Worm (Caenorhabditis elegans) whole organism, young adult: ENCODE results near the gene grl-17.

ENCODE experiments used
- Y95B8A.8 ChIP-seq: fragments of 200-800 bp; sonication (Bioruptor generic); IDR thresholded peaks from 2 replicates; pipeline ENCODE4 v1.3.6; 2022; ENCODE audit warnings: missing genetic modification reagents, missing genetic modification characterization, missing compliant biosample characterization
- ama-1 ChIP-seq, 3 experiments: fragments of 150-350 bp in 1 of 3; sonication (generic microtip) in 2 of 3; optimal IDR thresholded peaks; 2 replicates each; lab custom pipeline; 2014 to 2018; ENCODE audit warnings: missing biosample characterization in 2 of 3, missing genetic modification characterization in 2 of 3, missing genetic modification reagents in 2 of 3
- efl-1 ChIP-seq: fragments of 150-350 bp; optimal IDR thresholded peaks from 2 replicates; lab custom pipeline; 2014; ENCODE audit warnings: missing biosample characterization, missing genetic modification reagents, missing genetic modification characterization
- gei-17 ChIP-seq: fragments of 200-800 bp; sonication (Bioruptor generic); optimal IDR thresholded peaks from 2 replicates; lab custom pipeline; 2018; ENCODE audit warnings: mild to moderate bottlenecking, missing genetic modification characterization, missing compliant biosample characterization
- him-1 ChIP-seq: sonication (generic microtip); optimal IDR thresholded peaks from 2 replicates; lab custom pipeline; 2016; ENCODE audit warnings: missing genotype, missing genetic modification reagents, missing genetic modification characterization, missing compliant biosample characterization
- lag-1 ChIP-seq: fragments of 200-800 bp; sonication (Bioruptor generic); IDR thresholded peaks from 2 replicates; pipeline ENCODE4 v1.3.6; 2022; ENCODE audit warnings: missing genetic modification reagents, missing genetic modification characterization, missing compliant biosample characterization
- nhr-80 ChIP-seq: sonication (generic microtip); optimal IDR thresholded peaks from 2 replicates; lab custom pipeline; 2016; ENCODE audit warnings: missing genetic modification characterization, missing compliant biosample characterization
- pha-4 ChIP-seq: fragments of 150-350 bp; sonication (generic microtip); optimal IDR thresholded peaks from 2 replicates; lab custom pipeline; 2014; ENCODE audit warnings: missing biosample characterization, missing genetic modification reagents, missing genetic modification characterization
- unc-62 ChIP-seq: fragments of 150-350 bp; optimal IDR thresholded peaks from 2 replicates; lab custom pipeline; 2014; ENCODE audit warnings: missing biosample characterization, missing genetic modification reagents, missing genetic modification characterization

DNA sequence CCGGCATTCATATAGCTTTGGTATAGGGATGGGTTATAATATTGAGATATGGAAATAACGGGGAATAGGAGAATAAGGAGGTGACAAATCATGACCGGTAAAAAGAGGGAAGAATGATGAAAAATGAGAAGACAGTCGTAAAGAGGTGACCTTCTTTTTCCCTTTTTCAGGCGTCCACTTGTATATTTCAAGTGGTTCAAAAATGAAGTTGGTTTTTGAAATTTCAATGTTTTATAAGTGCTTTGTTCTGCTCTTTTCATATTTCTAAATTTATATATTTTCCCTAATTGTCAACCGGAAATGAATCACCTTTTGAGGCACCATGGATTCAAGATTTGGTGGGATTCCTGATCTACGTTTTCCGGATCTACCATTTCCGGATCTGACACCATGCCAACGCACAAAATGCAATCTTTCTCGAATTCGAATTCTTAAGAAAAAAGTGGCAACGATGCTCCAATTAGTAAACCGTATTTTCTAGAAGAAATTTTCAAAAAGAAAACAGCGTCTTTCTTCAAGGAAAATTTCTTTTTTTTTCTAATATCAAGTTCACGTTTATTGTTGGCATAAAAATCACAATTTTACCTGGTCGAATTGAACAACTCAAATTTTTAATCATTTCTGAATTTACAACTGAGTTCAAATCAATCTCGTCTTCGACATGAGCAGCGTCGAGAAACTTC, 25.9 kb upstream of the grl-17 start, which contains the start of the genes F53F4.2 and F53F4.18:
- TF ChIP-seq him-1 (tag; lab: Kevin White, UChicago) (no peak), ama-1 (optimal IDR thresholded peaks at IDR 0.05; lab: Kevin White, UChicago) (no peak), ama-1 (GFP tag; optimal IDR thresholded peaks at IDR 0.05; lab: Kevin White, UChicago) (no peak), Y95B8A.8 (GFP tag; lab: Robert Waterston, UW) (no peak), nhr-80 (tag; lab: Kevin White, UChicago) (no peak), lag-1 (no peak), unc-62 (GFP tag; lab: Kevin White, UChicago) (no peak), efl-1 (GFP tag; lab: Kevin White, UChicago) (no peak), pha-4 (tag; lab: Kevin White, UChicago) (no peak), gei-17 (no peak)
